Fruit fly (Drosophila melanogaster): ENCODE measurements around the gene KrT95D.

The KrT95D gene

dm6 chr3R:24050690-24051440 is 19.2 kb upstream of the KrT95D start, which contains the start of the genes Atg6 and Pisd:
Gene Atg6 (minus strand): TSS chr3R:24050782.
Gene Pisd (plus strand): TSS chr3R:24050783.
- TF ChIP-seq Hnf4 (GFP tag; optimal IDR thresholded peaks at IDR 0.05) (peak; percentile 33), Sp1 (GFP tag; optimal IDR thresholded peaks at IDR 0.05) (peak; percentile 44), Abd-B (GFP tag; optimal IDR thresholded peaks at IDR 0.05) (no peak), fru (GFP tag; optimal IDR thresholded peaks at IDR 0.05) (peak; percentile 99), ey (GFP tag; optimal IDR thresholded peaks at IDR 0.05) (peak; percentile 33), rgr (GFP tag; optimal IDR thresholded peaks at IDR 0.05) (peak; percentile 57), sage (GFP tag; optimal IDR thresholded peaks at IDR 0.05) (no peak), tai (GFP tag; optimal IDR thresholded peaks at IDR 0.05) (no peak), Myc (optimal IDR thresholded peaks at IDR 0.05) (peak; percentile 77), h (GFP tag; optimal IDR thresholded peaks at IDR 0.05) (peak; percentile 78), Dfd (GFP tag; optimal IDR thresholded peaks at IDR 0.05) (no peak), foxo (GFP tag; optimal IDR thresholded peaks at IDR 0.05) (peak in 1 of 2 experiments; percentile 44), psq (GFP tag; optimal IDR thresholded peaks at IDR 0.05) (peak; percentile 26), Rel (GFP tag; optimal IDR thresholded peaks at IDR 0.05) (no peak), Rel (tag; optimal IDR thresholded peaks at IDR 0.05) (peak; percentile 54), dsf (GFP tag; optimal IDR thresholded peaks at IDR 0.05; ENCODE audit: borderline replicate concordance) (no peak), woc (GFP tag; optimal IDR thresholded peaks at IDR 0.05) (peak; percentile 66), HLH106 (tag; optimal IDR thresholded peaks at IDR 0.05) (peak; percentile 31)

- TF ChIP-seq h (GFP tag; optimal IDR thresholded peaks at IDR 0.05) (peak; percentile 55), dmrt93B (GFP tag; optimal IDR thresholded peaks at IDR 0.05) (no peak), HLH106 (tag; optimal IDR thresholded peaks at IDR 0.05) (peak; percentile 55), CG32264 (GFP tag; optimal IDR thresholded peaks at IDR 0.05) (no peak), fru (GFP tag; optimal IDR thresholded peaks at IDR 0.05) (peak; percentile 71), Hr83 (GFP tag; optimal IDR thresholded peaks at IDR 0.05; ENCODE audit: poor library complexity, severe bottlenecking) (no peak), dl (GFP tag; optimal IDR thresholded peaks at IDR 0.05; ENCODE audit: insufficient read depth in 1 of 2, partially characterized antibody in 2 of 2) (no peak), brk (GFP tag; optimal IDR thresholded peaks at IDR 0.05) (no peak), Rel (GFP tag; optimal IDR thresholded peaks at IDR 0.05) (no peak), Rel (tag; optimal IDR thresholded peaks at IDR 0.05) (peak; percentile 51), pan (optimal IDR thresholded peaks at IDR 0.05) (no peak), Vsx2 (GFP tag; optimal IDR thresholded peaks at IDR 0.05; ENCODE audit: partially characterized antibody) (no peak), Mio (GFP tag; optimal IDR thresholded peaks at IDR 0.05) (no peak), woc (GFP tag; optimal IDR thresholded peaks at IDR 0.05) (peak; percentile 52), foxo (GFP tag; optimal IDR thresholded peaks at IDR 0.05) (peak in 1 of 2 experiments; percentile 55), lola (GFP tag; optimal IDR thresholded peaks at IDR 0.05) (no peak), jim (GFP tag; optimal IDR thresholded peaks at IDR 0.05) (no peak), Hr78 (GFP tag; optimal IDR thresholded peaks at IDR 0.05) (no peak), psq (GFP tag; optimal IDR thresholded peaks at IDR 0.05) (peak; percentile 96), ey (GFP tag; optimal IDR thresholded peaks at IDR 0.05) (peak; percentile 30), Hnf4 (GFP tag; optimal IDR thresholded peaks at IDR 0.05) (peak; percentile 46), Sp1 (GFP tag; optimal IDR thresholded peaks at IDR 0.05) (peak; percentile 63), dsf (GFP tag; optimal IDR thresholded peaks at IDR 0.05; ENCODE audit: borderline replicate concordance) (peak; percentile 21), Dif (GFP tag; optimal IDR thresholded peaks at IDR 0.05; ENCODE audit: partially characterized antibody) (no peak), N (GFP tag; optimal IDR thresholded peaks at IDR 0.05) (no peak), sage (GFP tag; optimal IDR thresholded peaks at IDR 0.05) (no peak), tai (GFP tag; optimal IDR thresholded peaks at IDR 0.05) (no peak), rgr (GFP tag; optimal IDR thresholded peaks at IDR 0.05) (peak; percentile 13), GATAd (GFP tag; optimal IDR thresholded peaks at IDR 0.05) (no peak), sv (GFP tag; optimal IDR thresholded peaks at IDR 0.05) (no peak), OdsH (GFP tag; optimal IDR thresholded peaks at IDR 0.05) (peak; percentile 23), Dfd (GFP tag; optimal IDR thresholded peaks at IDR 0.05) (no peak), br (GFP tag; optimal IDR thresholded peaks at IDR 0.05) (peak; percentile 55), Myc (optimal IDR thresholded peaks at IDR 0.05) (no peak), Abd-B (GFP tag; optimal IDR thresholded peaks at IDR 0.05) (no peak), Jra (GFP tag; optimal IDR thresholded peaks at IDR 0.05) (no peak), CrebA (GFP tag; optimal IDR thresholded peaks at IDR 0.05; ENCODE audit: borderline replicate concordance) (no peak), CG9705 (GFP tag; optimal IDR thresholded peaks at IDR 0.05) (peak; percentile 17), usp (GFP tag; optimal IDR thresholded peaks at IDR 0.05) (no peak)
Measured at dm6 chr3R:24047998-24048511, 16.4 kb upstream of the KrT95D start, which contains the start of gene Rox8. Gene Rox8 (minus strand): TSS chr3R:24048265.

Data from whole organism, wandering third instar larva.